Worm (Caenorhabditis elegans) whole organism, L2 larva: Measurements from ENCODE around the gene gtf-2E1.
A peak's percentile ranks its signal among the peaks of the same experiment; 100 is the strongest.

Experiments used
- C34F6.9 ChIP-seq: fragments of 150-350 bp; optimal IDR thresholded peaks from 2 replicates; lab custom pipeline; 2014; ENCODE audit warnings: missing biosample characterization, missing genetic modification characterization
- F13H6.1 ChIP-seq: sonication (generic microtip); optimal IDR thresholded peaks from 2 replicates; lab custom pipeline; 2016; ENCODE audit warnings: missing genetic modification characterization, missing compliant biosample characterization
- R02D3.7 ChIP-seq: fragments of 150-350 bp; optimal IDR thresholded peaks from 2 replicates; lab custom pipeline; 2014; ENCODE audit warnings: missing biosample characterization, missing genetic modification characterization
- Y55F3AM.14 ChIP-seq: fragments of 200-800 bp; sonication (Bioruptor generic); optimal IDR thresholded peaks from 2 replicates; lab custom pipeline; 2018; ENCODE audit warnings: mild to moderate bottlenecking, missing genetic modification characterization, missing compliant biosample characterization
- alr-1 ChIP-seq: fragments of 150-350 bp; optimal IDR thresholded peaks from 2 replicates; lab custom pipeline; 2014; ENCODE audit warnings: missing biosample characterization, missing genetic modification characterization
- ama-1 ChIP-seq: fragments of 150-350 bp; optimal IDR thresholded peaks from 2 replicates; lab custom pipeline; 2018; ENCODE audit warnings: inconsistent platforms
- blmp-1 ChIP-seq: sonication (generic microtip); optimal IDR thresholded peaks from 2 replicates; lab custom pipeline; 2017; ENCODE audit warnings: missing genetic modification characterization, mild to moderate bottlenecking, missing compliant biosample characterization, antibody characterized with exemption, moderate library complexity; ENCODE audit not compliant: insufficient read depth
- ceh-82 ChIP-seq: fragments of 150-350 bp; optimal IDR thresholded peaks from 2 replicates; lab custom pipeline; 2014; ENCODE audit warnings: missing biosample characterization, missing genetic modification characterization
- crh-2 ChIP-seq: sonication (generic microtip); optimal IDR thresholded peaks from 2 replicates; lab custom pipeline; 2017; ENCODE audit warnings: missing biosample characterization, missing genetic modification characterization
- dmd-4 ChIP-seq: sonication (generic microtip); optimal IDR thresholded peaks from 2 replicates; lab custom pipeline; 2017; ENCODE audit warnings: missing biosample characterization, missing genetic modification characterization
- elt-3 ChIP-seq: sonication (generic microtip); optimal IDR thresholded peaks from 2 replicates; lab custom pipeline; 2017; ENCODE audit warnings: missing biosample characterization, missing genetic modification characterization
- fos-1 ChIP-seq: fragments of 150-350 bp; optimal IDR thresholded peaks from 2 replicates; lab custom pipeline; 2014; ENCODE audit warnings: missing biosample characterization, missing genetic modification characterization
- lin-13 ChIP-seq: fragments of 150-350 bp; optimal IDR thresholded peaks from 2 replicates; lab custom pipeline; 2014; ENCODE audit warnings: missing biosample characterization, missing genetic modification reagents, missing genetic modification characterization
- lin-39 ChIP-seq: fragments of 150-350 bp; optimal IDR thresholded peaks from 2 replicates; lab custom pipeline; 2014; ENCODE audit warnings: missing biosample characterization, missing genetic modification reagents, missing genetic modification characterization
- lsy-2 ChIP-seq, 2 experiments: fragments of 150-350 bp in 1 of 2; sonication (generic microtip) in 1 of 2; optimal IDR thresholded peaks; 2 replicates each; lab custom pipeline; 2014 to 2017; ENCODE audit warnings: missing biosample characterization in 2 of 2, missing genetic modification characterization in 2 of 2
- mab-5 ChIP-seq: fragments of 150-350 bp; optimal IDR thresholded peaks from 2 replicates; lab custom pipeline; 2014; ENCODE audit warnings: missing biosample characterization, missing genetic modification characterization
- mbf-1 ChIP-seq: sonication (generic microtip); optimal IDR thresholded peaks from 2 replicates; lab custom pipeline; 2017; ENCODE audit warnings: missing biosample characterization, missing genetic modification characterization
- mdl-1 ChIP-seq, 2 experiments: fragments of 150-350 bp in 1 of 2; sonication (generic microtip) in 1 of 2; optimal IDR thresholded peaks; 2 replicates each; lab custom pipeline; 2017; ENCODE audit warnings: missing biosample characterization in 2 of 2, missing genetic modification characterization in 2 of 2
- nhr-11 ChIP-seq: fragments of 150-350 bp; optimal IDR thresholded peaks from 2 replicates; lab custom pipeline; 2014; ENCODE audit warnings: missing biosample characterization, missing genetic modification characterization
- nhr-12 ChIP-seq: fragments of 150-350 bp; optimal IDR thresholded peaks from 2 replicates; lab custom pipeline; 2014; ENCODE audit warnings: missing biosample characterization, missing genetic modification characterization
- nhr-129 ChIP-seq: fragments of 150-350 bp; optimal IDR thresholded peaks from 2 replicates; lab custom pipeline; 2014; ENCODE audit warnings: missing biosample characterization, missing genetic modification characterization
- nhr-23 ChIP-seq: fragments of 150-350 bp; optimal IDR thresholded peaks from 2 replicates; lab custom pipeline; 2014; ENCODE audit warnings: missing biosample characterization, missing genetic modification reagents, missing genetic modification characterization
- nhr-237 ChIP-seq: fragments of 150-350 bp; optimal IDR thresholded peaks from 2 replicates; lab custom pipeline; 2014; ENCODE audit warnings: missing biosample characterization, missing genetic modification characterization
- nhr-6 ChIP-seq: fragments of 150-350 bp; optimal IDR thresholded peaks from 2 replicates; lab custom pipeline; 2014; ENCODE audit warnings: missing biosample characterization, missing genetic modification characterization
- nhr-77 ChIP-seq: fragments of 150-350 bp; optimal IDR thresholded peaks from 2 replicates; lab custom pipeline; 2014; ENCODE audit warnings: missing biosample characterization, missing genetic modification characterization
- sem-4 ChIP-seq: fragments of 150-350 bp; optimal IDR thresholded peaks from 2 replicates; lab custom pipeline; 2014; ENCODE audit warnings: missing biosample characterization, missing genetic modification reagents, missing genetic modification characterization
- skn-1 ChIP-seq: sonication (generic microtip); optimal IDR thresholded peaks from 2 replicates; lab custom pipeline; 2017; ENCODE audit warnings: missing biosample characterization, missing genetic modification characterization
- sma-3 ChIP-seq: sonication (generic microtip); optimal IDR thresholded peaks from 2 replicates; lab custom pipeline; 2016; ENCODE audit warnings: missing genetic modification reagents, missing genetic modification characterization, missing compliant biosample characterization
- sma-9 ChIP-seq, 2 experiments: fragments of 150-350 bp in 1 of 2; sonication (generic microtip) in 1 of 2; optimal IDR thresholded peaks; 2 replicates each; lab custom pipeline; 2014 to 2016; ENCODE audit warnings: missing genetic modification characterization in 2 of 2, mild to moderate bottlenecking in 1 of 2, missing biosample characterization in 1 of 2, missing compliant biosample characterization in 1 of 2, missing genetic modification reagents in 1 of 2, moderate library complexity in 1 of 2
- snpc-4 ChIP-seq: fragments of 150-350 bp; optimal IDR thresholded peaks from 2 replicates; lab custom pipeline; 2014; ENCODE audit warnings: missing biosample characterization, missing genetic modification characterization
- unc-39 ChIP-seq: fragments of 150-350 bp; optimal IDR thresholded peaks from 2 replicates; lab custom pipeline; 2014; ENCODE audit warnings: missing biosample characterization, missing genetic modification characterization
- unc-55 ChIP-seq: fragments of 150-350 bp; sonication (generic microtip); optimal IDR thresholded peaks from 3 replicates; lab custom pipeline; 2014; ENCODE audit warnings: missing biosample characterization, missing genetic modification reagents, missing genetic modification characterization
- unc-62 ChIP-seq: fragments of 150-350 bp; optimal IDR thresholded peaks from 2 replicates; lab custom pipeline; 2014; ENCODE audit warnings: missing biosample characterization, missing genetic modification reagents, missing genetic modification characterization
- ztf-4 ChIP-seq: fragments of 150-350 bp; optimal IDR thresholded peaks from 2 replicates; lab custom pipeline; 2014; ENCODE audit warnings: missing biosample characterization, missing genetic modification characterization

Gene gtf-2E1

ce11 chrIV:17263714-17264113 is 8.6 kb downstream of the gtf-2E1 start (continued):
- TF ChIP-seq unc-62 (GFP tag; lab: Kevin White, UChicago): no peak

ce11 chrIV:17264714-17265113 is 9.6 kb downstream of the gtf-2E1 start, which contains the start of gene F26D10.13:
F26D10.13 (minus strand) TSS chrIV:17264814.
- TF ChIP-seq sem-4 (tag; lab: Kevin White, UChicago) (no peak), crh-2 (tag; lab: Kevin White, UChicago) (no peak), elt-3 (tag; lab: Kevin White, UChicago) (no peak), unc-62 (GFP tag; lab: Kevin White, UChicago) (no peak), nhr-11 (tag; lab: Kevin White, UChicago) (no peak), nhr-129 (no peak), lin-13 (no peak), R02D3.7 (tag; lab: Kevin White, UChicago) (no peak), unc-39 (tag; lab: Kevin White, UChicago) (no peak), alr-1 (tag; lab: Kevin White, UChicago) (no peak), snpc-4 (tag; lab: Kevin White, UChicago) (no peak)

ce11 chrIV:17265279-17265678 is 10.2 kb downstream of the gtf-2E1 start, which contains the start of gene str-187:
str-187 (plus strand) TSS chrIV:17265579.
- no peak for TF ChIP-seq lin-39 (tag; lab: Kevin White, UChicago)
- no peak for TF ChIP-seq ama-1 (lab: Kevin White, UChicago)
- TF ChIP-seq dmd-4 (tag; lab: Kevin White, UChicago): no peak
- TF ChIP-seq lsy-2 (tag; optimal IDR thresholded peaks at IDR 0.05; lab: Kevin White, UChicago): no peak
- no peak for TF ChIP-seq nhr-77 (tag; lab: Kevin White, UChicago)
- TF ChIP-seq crh-2 (tag; lab: Kevin White, UChicago): no peak
- no peak for TF ChIP-seq nhr-237 (tag; lab: Kevin White, UChicago)
- TF ChIP-seq mdl-1 (tag; optimal IDR thresholded peaks at IDR 0.05; lab: Kevin White, UChicago): no peak
- no peak for TF ChIP-seq blmp-1 (tag; lab: Kevin White, UChicago)
- TF ChIP-seq ztf-4 (tag; lab: Kevin White, UChicago): no peak
- no peak for TF ChIP-seq R02D3.7 (tag; lab: Kevin White, UChicago)
- no peak for TF ChIP-seq nhr-12
- TF ChIP-seq unc-55 (GFP tag; lab: Kevin White, UChicago): no peak
- TF ChIP-seq fos-1 (tag; lab: Kevin White, UChicago): no peak
- no peak for TF ChIP-seq skn-1 (tag; lab: Kevin White, UChicago)
- TF ChIP-seq unc-39 (tag; lab: Kevin White, UChicago): no peak
- TF ChIP-seq F13H6.1 (tag; lab: Kevin White, UChicago): no peak
- TF ChIP-seq sma-9 (GFP tag; optimal IDR thresholded peaks at IDR 0.05; lab: Kevin White, UChicago): no peak
- no peak for TF ChIP-seq sma-9 (tag; optimal IDR thresholded peaks at IDR 0.05; lab: Kevin White, UChicago)
- TF ChIP-seq nhr-6 (tag; lab: Kevin White, UChicago): no peak
- TF ChIP-seq ceh-82 (tag; lab: Kevin White, UChicago): no peak

- TF ChIP-seq C34F6.9 (tag; lab: Kevin White, UChicago): no peak
- TF ChIP-seq crh-2 (tag; lab: Kevin White, UChicago): no peak
- no peak for TF ChIP-seq unc-62 (GFP tag; lab: Kevin White, UChicago)
- no peak for TF ChIP-seq Y55F3AM.14 (GFP tag; lab: Kevin White, UChicago)
- TF ChIP-seq nhr-23 (tag; lab: Kevin White, UChicago): no peak
- TF ChIP-seq nhr-77 (tag; lab: Kevin White, UChicago): no peak
- no peak for TF ChIP-seq fos-1 (tag; lab: Kevin White, UChicago)
- TF ChIP-seq sma-3 (GFP tag; lab: Kevin White, UChicago): no peak
- TF ChIP-seq lin-13: no peak
These were observed 10.6 kb downstream of the gtf-2E1 start for ce11 chrIV:17265716-17266115.

DNA sequence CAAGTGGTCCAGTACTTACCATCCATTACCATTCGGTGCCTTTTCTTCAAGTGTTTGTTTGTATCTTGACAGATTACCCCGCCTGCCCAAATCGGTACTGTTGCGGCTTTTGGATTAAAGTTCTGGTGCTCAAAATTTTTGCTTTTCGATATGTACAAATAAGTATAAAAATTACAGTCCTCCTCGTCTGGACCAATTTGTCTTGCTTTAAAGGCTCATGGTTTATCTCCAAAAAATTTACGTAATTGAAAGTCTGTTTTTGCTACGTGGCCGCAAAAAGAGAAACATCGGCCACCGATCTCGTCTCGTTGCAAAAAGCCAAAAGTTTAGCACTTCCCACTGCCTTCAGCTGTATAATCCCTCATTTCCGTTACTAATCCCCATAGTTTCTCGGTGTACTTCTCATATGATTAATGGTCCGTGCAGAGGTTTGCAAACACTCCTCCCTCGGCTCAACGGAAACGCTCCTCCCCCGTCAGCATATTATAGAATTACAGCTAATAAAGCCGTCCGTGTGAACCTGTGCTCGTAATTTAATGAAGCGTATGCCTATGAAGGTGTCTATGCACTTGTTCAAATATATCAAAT is 12.3 kb downstream of the gtf-2E1 start:
- peak; percentile 27 for TF ChIP-seq mab-5
- no peak for TF ChIP-seq mbf-1
- peak; percentile 70 for TF ChIP-seq unc-55 (GFP tag; lab: Kevin White, UChicago)
